Worm (Caenorhabditis elegans) whole organism, mixed stage, embryonic: ENCODE results near the gene E04F6.9.

Experiments used
- blmp-1 ChIP-seq: fragments of 150-350 bp; optimal IDR thresholded peaks from 2 replicates; lab custom pipeline; 2014; ENCODE audit warnings: missing biosample characterization, missing genetic modification characterization
- cnd-1 ChIP-seq: fragments of 200-800 bp; sonication (Bioruptor generic); optimal IDR thresholded peaks from 2 replicates; lab custom pipeline; 2018; ENCODE audit warnings: mild to moderate bottlenecking, missing genetic modification characterization, missing compliant biosample characterization
- hlh-1 ChIP-seq: fragments of 150-350 bp; optimal IDR thresholded peaks from 2 replicates; lab custom pipeline; 2014; ENCODE audit warnings: missing biosample characterization, missing genetic modification reagents, missing genetic modification characterization
- lin-13 ChIP-seq: fragments of 150-350 bp; optimal IDR thresholded peaks from 2 replicates; lab custom pipeline; 2014; ENCODE audit warnings: missing biosample characterization, missing genetic modification characterization
- mep-1 ChIP-seq: fragments of 150-350 bp; optimal IDR thresholded peaks from 2 replicates; lab custom pipeline; 2017; ENCODE audit warnings: missing biosample characterization, missing genetic modification reagents, missing genetic modification characterization, inconsistent platforms
- nhr-237 ChIP-seq: fragments of 150-350 bp; optimal IDR thresholded peaks from 2 replicates; lab custom pipeline; 2014; ENCODE audit warnings: missing biosample characterization, missing genetic modification characterization
- pha-4 ChIP-seq: fragments of 150-350 bp; optimal IDR thresholded peaks from 2 replicates; lab custom pipeline; 2018; ENCODE audit warnings: missing biosample characterization, missing genetic modification reagents, missing genetic modification characterization
- sem-2 ChIP-seq: fragments of 200-800 bp; sonication (Bioruptor generic); optimal IDR thresholded peaks from 2 replicates; lab custom pipeline; 2018; ENCODE audit warnings: mild to moderate bottlenecking, missing genetic modification characterization, missing compliant biosample characterization
- snpc-4 ChIP-seq: fragments of 150-350 bp; optimal IDR thresholded peaks from 2 replicates; lab custom pipeline; 2014; ENCODE audit warnings: missing biosample characterization, missing genetic modification characterization
- unc-39 ChIP-seq: fragments of 150-350 bp; optimal IDR thresholded peaks from 2 replicates; lab custom pipeline; 2014; ENCODE audit warnings: missing biosample characterization, missing genetic modification characterization
- unc-62 ChIP-seq: fragments of 150-350 bp; optimal IDR thresholded peaks from 2 replicates; lab custom pipeline; 2014; ENCODE audit warnings: missing biosample characterization, missing genetic modification reagents, missing genetic modification characterization

- TF ChIP-seq unc-62 (GFP tag; lab: Kevin White, UChicago), result no peak
- TF ChIP-seq pha-4 (tag; lab: Kevin White, UChicago), result no peak
- TF ChIP-seq cnd-1 (tag; lab: Kevin White, UChicago), result no peak
- no peak for TF ChIP-seq unc-39 (tag; lab: Kevin White, UChicago)
- no peak for TF ChIP-seq lin-13 (tag; lab: Kevin White, UChicago)
- TF ChIP-seq blmp-1 (tag; lab: Kevin White, UChicago), result no peak
- TF ChIP-seq nhr-237 (tag; lab: Kevin White, UChicago), result no peak
- no peak for TF ChIP-seq sem-2 (GFP tag; lab: Kevin White, UChicago)
- TF ChIP-seq mep-1 (tag; lab: Kevin White, UChicago), result no peak
- no peak for TF ChIP-seq hlh-1
- no peak for TF ChIP-seq snpc-4 (tag; lab: Kevin White, UChicago)
Measured at ce11 chrII:7239705-7240104, 27.7 kb upstream of the E04F6.9 start.
